Fruit fly (Drosophila melanogaster) whole organism, embryonic: ENCODE measurements around the gene CG6231.

Source experiments
- CG10959 ChIP-seq: fragments of 200-800 bp; sonication (Bioruptor generic); IDR thresholded peaks from 2 replicates; pipeline ENCODE4 v1.3.6; 2022; ENCODE audit warnings: missing biosample characterization, missing genetic modification characterization
- CG13775 ChIP-seq: fragments of 200-800 bp; sonication (Bioruptor generic); optimal IDR thresholded peaks from 3 replicates; lab custom pipeline; 2017; ENCODE audit warnings: missing biosample characterization, mild to moderate bottlenecking, missing genetic modification characterization
- CG15011 ChIP-seq: fragments of 200-800 bp; sonication (Bioruptor generic); optimal IDR thresholded peaks from 3 replicates; lab custom pipeline; 2018; ENCODE audit warnings: missing biosample characterization, mild to moderate bottlenecking, missing genetic modification characterization
- CG16815 ChIP-seq: fragments of 200-800 bp; sonication (Bioruptor generic); optimal IDR thresholded peaks from 3 replicates; lab custom pipeline; 2017; ENCODE audit warnings: missing biosample characterization, mild to moderate bottlenecking, missing genetic modification characterization
- CG16863 ChIP-seq: fragments of 200-800 bp; sonication (Bioruptor generic); optimal IDR thresholded peaks from 3 replicates; lab custom pipeline; 2016; ENCODE audit warnings: missing biosample characterization, missing genetic modification characterization
- CG17829 ChIP-seq: fragments of 200-800 bp; optimal IDR thresholded peaks from 2 replicates; lab custom pipeline; 2019; ENCODE audit warnings: missing biosample characterization, mild to moderate bottlenecking, missing genetic modification characterization, moderate library complexity
- CG18619 ChIP-seq: fragments of 200-800 bp; sonication (Bioruptor generic); optimal IDR thresholded peaks from 3 replicates; lab custom pipeline; 2017; ENCODE audit warnings: missing biosample characterization, mild to moderate bottlenecking, missing genetic modification characterization
- CG18764 ChIP-seq: fragments of 200-800 bp; sonication (Bioruptor generic); optimal IDR thresholded peaks from 3 replicates; lab custom pipeline; 2016; ENCODE audit warnings: missing biosample characterization, missing genetic modification characterization
- CG2712 ChIP-seq: fragments of 200-800 bp; optimal IDR thresholded peaks from 3 replicates; lab custom pipeline; 2019; ENCODE audit warnings: missing biosample characterization, mild to moderate bottlenecking, missing genetic modification characterization, moderate library complexity
- CG2875 ChIP-seq: fragments of 200-800 bp; sonication (Bioruptor generic); optimal IDR thresholded peaks from 2 replicates; lab custom pipeline; 2017; ENCODE audit warnings: missing biosample characterization, mild to moderate bottlenecking, missing genetic modification characterization, missing genetic modification reagents
- CG30020 ChIP-seq: fragments of 200-800 bp; optimal IDR thresholded peaks from 2 replicates; lab custom pipeline; 2019; ENCODE audit warnings: missing biosample characterization, mild to moderate bottlenecking, missing genetic modification characterization, moderate library complexity
- CG30403 ChIP-seq: fragments of 200-800 bp; sonication (Bioruptor generic); optimal IDR thresholded peaks from 3 replicates; lab custom pipeline; 2016; ENCODE audit warnings: missing biosample characterization, missing genetic modification characterization
- CG31224 ChIP-seq: fragments of 200-800 bp; sonication (Bioruptor generic); IDR thresholded peaks from 2 replicates; pipeline ENCODE4 v1.3.6; 2022; ENCODE audit warnings: missing biosample characterization, missing genetic modification characterization
- CG4854 ChIP-seq: fragments of 200-800 bp; sonication (Bioruptor generic); optimal IDR thresholded peaks from 2 replicates; lab custom pipeline; 2016; ENCODE audit warnings: missing biosample characterization, missing genetic modification characterization, inconsistent platforms
- CG6813 ChIP-seq: fragments of 200-800 bp; sonication (Bioruptor generic); optimal IDR thresholded peaks from 2 replicates; lab custom pipeline; 2017; ENCODE audit warnings: missing biosample characterization, missing genetic modification characterization, mild to moderate bottlenecking, moderate library complexity, missing genetic modification reagents
- CG8089 ChIP-seq: fragments of 200-800 bp; sonication (Bioruptor generic); optimal IDR thresholded peaks from 3 replicates; lab custom pipeline; 2016; ENCODE audit warnings: missing biosample characterization, missing genetic modification characterization
- CG9609 ChIP-seq: fragments of 200-800 bp; sonication (Bioruptor generic); optimal IDR thresholded peaks from 3 replicates; lab custom pipeline; 2016; ENCODE audit warnings: missing biosample characterization, missing genetic modification characterization
- Dbx ChIP-seq: fragments of 200-800 bp; sonication (Bioruptor generic); IDR thresholded peaks from 3 replicates; pipeline ENCODE4 v1.3.6; 2022; ENCODE audit warnings: missing biosample characterization, missing genetic modification characterization
- Dll ChIP-seq: fragments of 200-800 bp; sonication (Bioruptor generic); IDR thresholded peaks from 4 replicates; pipeline ENCODE4 v1.3.6; 2022; ENCODE audit warnings: missing biosample characterization, missing genetic modification characterization; ENCODE audit not compliant: partially characterized antibody
- E2f2 ChIP-seq: fragments of 200-800 bp; sonication (Bioruptor generic); IDR thresholded peaks from 2 replicates; pipeline ENCODE4 v1.3.6; 2022; ENCODE audit warnings: missing biosample characterization, missing genetic modification characterization
- Elba2 ChIP-seq: fragments of 200-800 bp; sonication (Bioruptor generic); optimal IDR thresholded peaks from 3 replicates; lab custom pipeline; 2016; ENCODE audit warnings: missing biosample characterization, missing genetic modification characterization
- HmgD ChIP-seq: fragments of 200-800 bp; sonication (Bioruptor generic); optimal IDR thresholded peaks from 3 replicates; lab custom pipeline; 2016; ENCODE audit warnings: missing biosample characterization, missing genetic modification characterization
- Neu2 ChIP-seq: fragments of 200-800 bp; sonication (Bioruptor generic); optimal IDR thresholded peaks from 3 replicates; lab custom pipeline; 2016; ENCODE audit warnings: missing biosample characterization, missing genetic modification characterization, borderline replicate concordance
- Nf-YB ChIP-seq: fragments of 200-800 bp; sonication (Bioruptor generic); optimal IDR thresholded peaks from 3 replicates; lab custom pipeline; 2019; ENCODE audit warnings: missing biosample characterization, mild to moderate bottlenecking, missing genetic modification characterization, moderate library complexity
- Pdp1 ChIP-seq, 2 experiments: fragments of 200-800 bp; sonication (Bioruptor generic); optimal IDR thresholded peaks; 3 replicates each; lab custom pipeline; 2016; ENCODE audit warnings: missing biosample characterization in 2 of 2, missing genetic modification characterization in 2 of 2, mild to moderate bottlenecking in 1 of 2, moderate library complexity in 1 of 2
- Rfx ChIP-seq: fragments of 200-800 bp; sonication (Bioruptor generic); IDR thresholded peaks from 2 replicates; pipeline ENCODE4 v1.3.6; 2022; ENCODE audit warnings: missing biosample characterization, missing genetic modification characterization
- Rx ChIP-seq: fragments of 200-800 bp; sonication (Bioruptor generic); IDR thresholded peaks from 2 replicates; pipeline ENCODE4 v1.3.6; 2022; ENCODE audit warnings: missing biosample characterization, missing genetic modification characterization
- TFAM ChIP-seq: fragments of 200-800 bp; sonication (Bioruptor generic); optimal IDR thresholded peaks from 2 replicates; lab custom pipeline; 2017; ENCODE audit warnings: missing biosample characterization, missing genetic modification characterization, inconsistent platforms
- amos ChIP-seq: fragments of 200-800 bp; sonication (Bioruptor generic); IDR thresholded peaks from 2 replicates; pipeline ENCODE4 v1.3.6; 2022; ENCODE audit warnings: missing biosample characterization, missing genetic modification characterization; ENCODE audit not compliant: partially characterized antibody
- cg ChIP-seq: fragments of 200-800 bp; sonication (Bioruptor generic); optimal IDR thresholded peaks from 3 replicates; lab custom pipeline; 2019; ENCODE audit warnings: missing biosample characterization, mild to moderate bottlenecking, missing genetic modification characterization, moderate library complexity
- crc ChIP-seq: fragments of 200-800 bp; sonication (Bioruptor generic); optimal IDR thresholded peaks from 2 replicates; lab custom pipeline; 2016; ENCODE audit warnings: missing biosample characterization, missing genetic modification characterization
- danr ChIP-seq: fragments of 200-800 bp; sonication (Bioruptor generic); IDR thresholded peaks from 2 replicates; pipeline ENCODE4 v1.3.6; 2022; ENCODE audit warnings: missing biosample characterization, missing genetic modification characterization
- ftz-f1 ChIP-seq: fragments of 200-800 bp; sonication (Bioruptor generic); optimal IDR thresholded peaks from 2 replicates; lab custom pipeline; 2016; ENCODE audit warnings: missing biosample characterization, missing genetic modification characterization
- gsb ChIP-seq: fragments of 200-800 bp; sonication (Bioruptor generic); IDR thresholded peaks from 2 replicates; pipeline ENCODE4 v1.3.6; 2022; ENCODE audit warnings: missing biosample characterization, missing genetic modification characterization
- hbn ChIP-seq: fragments of 200-800 bp; sonication (Bioruptor generic); IDR thresholded peaks from 2 replicates; pipeline ENCODE4 v1.3.6; 2022; ENCODE audit warnings: missing biosample characterization, missing genetic modification characterization; ENCODE audit not compliant: partially characterized antibody
- ken ChIP-seq: fragments of 200-800 bp; sonication (Bioruptor generic); IDR thresholded peaks from 3 replicates; pipeline ENCODE4 v1.3.6; 2022; ENCODE audit warnings: missing biosample characterization, missing genetic modification characterization
- knrl ChIP-seq: fragments of 200-800 bp; sonication (Bioruptor generic); IDR thresholded peaks from 3 replicates; pipeline ENCODE4 v1.3.6; 2022; ENCODE audit warnings: missing biosample characterization, missing genetic modification characterization; ENCODE audit not compliant: partially characterized antibody
- lilli ChIP-seq: fragments of 200-800 bp; sonication (Bioruptor generic); optimal IDR thresholded peaks from 3 replicates; lab custom pipeline; 2016; ENCODE audit warnings: missing biosample characterization, missing genetic modification characterization
- nerfin-2 ChIP-seq: fragments of 200-800 bp; sonication (Bioruptor generic); IDR thresholded peaks from 2 replicates; pipeline ENCODE4 v1.3.6; 2022; ENCODE audit warnings: missing biosample characterization, missing genetic modification characterization; ENCODE audit not compliant: partially characterized antibody
- sens ChIP-seq: fragments of 200-800 bp; sonication (Bioruptor generic); peaks from one replicate; lab custom pipeline; 2016; ENCODE audit warnings: missing biosample characterization, missing genetic modification characterization
- so ChIP-seq: fragments of 200-800 bp; sonication (Bioruptor generic); IDR thresholded peaks from 3 replicates; pipeline ENCODE4 v1.3.6; 2022; ENCODE audit warnings: missing biosample characterization, missing genetic modification characterization
- stc ChIP-seq: fragments of 200-800 bp; sonication (Bioruptor generic); IDR thresholded peaks from 2 replicates; pipeline ENCODE4 v1.3.6; 2022; ENCODE audit warnings: missing biosample characterization, missing genetic modification characterization
- tgo ChIP-seq: fragments of 200-800 bp; sonication (Bioruptor generic); IDR thresholded peaks from 3 replicates; pipeline ENCODE4 v1.3.6; 2022; ENCODE audit warnings: missing biosample characterization, missing genetic modification characterization
- tup ChIP-seq: fragments of 200-800 bp; sonication (Bioruptor generic); optimal IDR thresholded peaks from 2 replicates; lab custom pipeline; 2016; ENCODE audit warnings: missing biosample characterization, mild to moderate bottlenecking, missing genetic modification characterization, moderate library complexity
- zen ChIP-seq: fragments of 200-800 bp; sonication (Bioruptor generic); optimal IDR thresholded peaks from 3 replicates; lab custom pipeline; 2018; ENCODE audit warnings: missing biosample characterization, mild to moderate bottlenecking, missing genetic modification characterization, moderate library complexity
- zen2 ChIP-seq: fragments of 200-800 bp; sonication (Bioruptor generic); IDR thresholded peaks from 3 replicates; pipeline ENCODE4 v1.3.6; 2022; ENCODE audit warnings: missing biosample characterization, missing genetic modification characterization; ENCODE audit not compliant: partially characterized antibody
- zf30C ChIP-seq: fragments of 200-800 bp; sonication (Bioruptor generic); optimal IDR thresholded peaks from 3 replicates; lab custom pipeline; 2018; ENCODE audit warnings: missing biosample characterization, mild to moderate bottlenecking, missing genetic modification characterization
- zfh2 ChIP-seq: fragments of 200-800 bp; sonication (Bioruptor generic); optimal IDR thresholded peaks from 2 replicates; lab custom pipeline; 2016; ENCODE audit warnings: missing biosample characterization, missing genetic modification characterization

CG6231 gene

DNA sequence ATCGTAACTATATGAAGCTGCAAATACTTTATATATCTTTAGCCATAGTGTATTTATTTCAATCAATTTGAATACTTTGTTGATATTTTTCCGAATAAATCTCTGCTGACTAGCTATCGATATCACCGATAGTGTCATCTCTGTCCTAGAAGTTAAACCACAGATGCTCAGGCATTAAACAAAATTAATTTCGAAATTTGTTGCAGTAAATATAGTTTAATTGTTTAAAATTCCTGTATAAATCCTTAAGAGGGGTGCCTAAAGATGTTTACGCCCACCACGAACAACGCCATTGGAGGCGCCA is 12.3 kb upstream of the CG6231 start, which contains the start of gene Nup58 (continued):
- peak; percentile 74; the same call in 2 of the 3 replicates for TF ChIP-seq knrl (GFP tag; lab: Robert Waterston, UW)
- peak; percentile 88 for TF ChIP-seq Dll
- TF ChIP-seq CG16815 (GFP tag; lab: Kevin White, UChicago), result no peak
- TF ChIP-seq Rfx, result peak; percentile 65
- TF ChIP-seq sens (GFP tag; lab: Kevin White, UChicago), result peak; percentile 87
- no peak for TF ChIP-seq CG2712 (tag; lab: Kevin White, UChicago)
- TF ChIP-seq zen2 (GFP tag; lab: Robert Waterston, UW), result peak; percentile 76
- peak; percentile 83 for TF ChIP-seq amos (GFP tag; lab: Robert Waterston, UW)

dm6 chr3R:19644094-19644900 is 11.8 kb upstream of the CG6231 start, which contains the start of gene Vha13:
Gene Vha13 (minus strand): TSS chr3R:19644386.
- TF ChIP-seq CG30403 (GFP tag; lab: Kevin White, UChicago), result peak; percentile 34
- peak; percentile 53 for TF ChIP-seq ftz-f1 (GFP tag; lab: Kevin White, UChicago)
- peak; percentile 48; the same call in 1 of the 3 replicates for TF ChIP-seq ken (GFP tag; lab: Robert Waterston, UW)
- TF ChIP-seq E2f2 (GFP tag; lab: Robert Waterston, UW), result no peak; the same call in 1 of the 2 replicates
- TF ChIP-seq Neu2 (GFP tag; lab: Kevin White, UChicago), result no peak
- TF ChIP-seq CG4854 (GFP tag; lab: Kevin White, UChicago), result no peak
- peak; percentile 53 for TF ChIP-seq Elba2
- TF ChIP-seq zfh2 (GFP tag; lab: Kevin White, UChicago), result peak; percentile 65
- TF ChIP-seq tgo (GFP tag; lab: Robert Waterston, UW), result peak; percentile 42; the same call in 2 of the 3 replicates
- peak; percentile 79 for TF ChIP-seq HmgD (GFP tag; lab: Kevin White, UChicago)
- no peak for TF ChIP-seq Rx (GFP tag; lab: Robert Waterston, UW)
- TF ChIP-seq CG9609 (GFP tag; lab: Kevin White, UChicago), result peak; percentile 64
- no peak for TF ChIP-seq CG18764 (GFP tag; lab: Kevin White, UChicago)
- no peak for TF ChIP-seq Nf-YB (GFP tag; lab: Kevin White, UChicago)
- TF ChIP-seq CG17829 (tag; lab: Kevin White, UChicago), result no peak
- TF ChIP-seq CG6813, result no peak
- TF ChIP-seq CG15011 (GFP tag; lab: Kevin White, UChicago), result no peak
- no peak; the same call in 1 of the 2 replicates for TF ChIP-seq gsb (GFP tag; lab: Robert Waterston, UW)
- TF ChIP-seq CG8089, result peak; percentile 25
- peak; percentile 69 for TF ChIP-seq cg (GFP tag; lab: Kevin White, UChicago)
- no peak for TF ChIP-seq stc (GFP tag; lab: Robert Waterston, UW)
- TF ChIP-seq CG10959, result no peak
- TF ChIP-seq TFAM (GFP tag; lab: Kevin White, UChicago), result no peak
- TF ChIP-seq zf30C (GFP tag; lab: Kevin White, UChicago), result no peak
- peak; percentile 14 to 27 for TF ChIP-seq Pdp1 (GFP tag; optimal IDR thresholded peaks at IDR 0.05; lab: Kevin White, UChicago)
- TF ChIP-seq CG13775 (GFP tag; lab: Kevin White, UChicago), result peak; percentile 59
- no peak for TF ChIP-seq hbn
- no peak for TF ChIP-seq CG2875 (GFP tag; lab: Kevin White, UChicago)
- no peak; the same call in 1 of the 2 replicates for TF ChIP-seq nerfin-2 (GFP tag; lab: Robert Waterston, UW)
- no peak for TF ChIP-seq crc
- no peak for TF ChIP-seq zen (tag; lab: Kevin White, UChicago)
- peak; percentile 15 for TF ChIP-seq CG30020 (tag; lab: Kevin White, UChicago)
- peak; percentile 11 for TF ChIP-seq CG16863 (GFP tag; lab: Kevin White, UChicago)
- TF ChIP-seq CG18619 (GFP tag; lab: Kevin White, UChicago), result peak; percentile 24
- TF ChIP-seq tup (GFP tag; lab: Kevin White, UChicago), result no peak
- no peak for TF ChIP-seq so (GFP tag; lab: Robert Waterston, UW)
- TF ChIP-seq CG31224, result peak; percentile 34; the same call in 1 of the 2 replicates
- TF ChIP-seq lilli (GFP tag; lab: Kevin White, UChicago), result peak; percentile 56
- TF ChIP-seq Dbx (GFP tag; lab: Robert Waterston, UW), result peak; percentile 75
- peak; percentile 52; the same call in 1 of the 2 replicates for TF ChIP-seq danr (GFP tag; lab: Robert Waterston, UW)
